Worm (Caenorhabditis elegans): ENCODE measurements around the gene ubc-19.
A peak's percentile ranks its signal among the peaks of the same experiment; 100 is the strongest.

ubc-19 gene

ce11 chrV:18671811-18672210 is 17.8 kb downstream of the ubc-19 start:
- TF ChIP-seq ztf-23 (GFP tag; IDR thresholded peaks at IDR 0.05) (no peak), med-1 (GFP tag; optimal IDR thresholded peaks at IDR 0.05; ENCODE audit: insufficient read depth) (no peak), klf-2 (GFP tag; conservative IDR thresholded peaks at IDR 0.05) (no peak), T22C8.4 (GFP tag; IDR thresholded peaks at IDR 0.05) (no peak), ztf-29 (GFP tag; IDR thresholded peaks at IDR 0.05) (no peak), ref-1 (GFP tag; conservative IDR thresholded peaks at IDR 0.05) (no peak), tab-1 (GFP tag; IDR thresholded peaks at IDR 0.05) (no peak), flt-1 (GFP tag; IDR thresholded peaks at IDR 0.05) (no peak), cog-1 (tag; optimal IDR thresholded peaks at IDR 0.05) (no peak)

- TF ChIP-seq flt-1 (GFP tag; IDR thresholded peaks at IDR 0.05) (no peak), ztf-29 (GFP tag; IDR thresholded peaks at IDR 0.05) (no peak), cog-1 (tag; optimal IDR thresholded peaks at IDR 0.05) (no peak), ztf-23 (GFP tag; IDR thresholded peaks at IDR 0.05) (no peak), T22C8.4 (GFP tag; IDR thresholded peaks at IDR 0.05) (no peak), ref-1 (GFP tag; conservative IDR thresholded peaks at IDR 0.05) (no peak), klf-2 (GFP tag; conservative IDR thresholded peaks at IDR 0.05) (no peak), med-1 (GFP tag; optimal IDR thresholded peaks at IDR 0.05; ENCODE audit: insufficient read depth) (no peak), tab-1 (GFP tag; IDR thresholded peaks at IDR 0.05) (no peak)
These were observed 19.5 kb downstream of the ubc-19 start, which contains the start of gene Y69H2.10 for ce11 chrV:18670017-18670416. Y69H2.10 (plus strand) TSS chrV:18670317.

ce11 chrV:18667179-18667578 is 22.4 kb downstream of the ubc-19 start:
- TF ChIP-seq med-1 (GFP tag; optimal IDR thresholded peaks at IDR 0.05; ENCODE audit: insufficient read depth) = no peak
- no peak for TF ChIP-seq cog-1 (tag; optimal IDR thresholded peaks at IDR 0.05)
- no peak for TF ChIP-seq tab-1 (GFP tag; IDR thresholded peaks at IDR 0.05)

ce11 chrV:18664026-18664425 is 25.5 kb downstream of the ubc-19 start, which contains the start of gene Y69H2.3:
Y69H2.3 (minus strand) TSS chrV:18664126.
- TF ChIP-seq ztf-23 (GFP tag; IDR thresholded peaks at IDR 0.05) (no peak), T22C8.4 (GFP tag; IDR thresholded peaks at IDR 0.05) (no peak), cog-1 (tag; optimal IDR thresholded peaks at IDR 0.05) (no peak), med-1 (GFP tag; optimal IDR thresholded peaks at IDR 0.05; ENCODE audit: insufficient read depth) (no peak), ztf-29 (GFP tag; IDR thresholded peaks at IDR 0.05) (no peak), tab-1 (GFP tag; IDR thresholded peaks at IDR 0.05) (no peak), ref-1 (GFP tag; conservative IDR thresholded peaks at IDR 0.05) (no peak), klf-2 (GFP tag; conservative IDR thresholded peaks at IDR 0.05) (no peak), flt-1 (GFP tag; IDR thresholded peaks at IDR 0.05) (no peak)

ce11 chrV:18662333-18662732 is 27.2 kb downstream of the ubc-19 start:
- TF ChIP-seq flt-1 (GFP tag; IDR thresholded peaks at IDR 0.05) (no peak), cog-1 (tag; optimal IDR thresholded peaks at IDR 0.05) (no peak)

ce11 chrV:18658914-18659313 is 30.6 kb downstream of the ubc-19 start:
- no peak for TF ChIP-seq klf-2 (GFP tag; conservative IDR thresholded peaks at IDR 0.05)
- no peak for TF ChIP-seq cog-1 (tag; optimal IDR thresholded peaks at IDR 0.05)
- TF ChIP-seq tab-1 (GFP tag; IDR thresholded peaks at IDR 0.05) = no peak
- no peak for TF ChIP-seq T22C8.4 (GFP tag; IDR thresholded peaks at IDR 0.05)
- TF ChIP-seq ztf-23 (GFP tag; IDR thresholded peaks at IDR 0.05) = no peak
- TF ChIP-seq ref-1 (GFP tag; conservative IDR thresholded peaks at IDR 0.05) = no peak
- TF ChIP-seq ztf-29 (GFP tag; IDR thresholded peaks at IDR 0.05) = no peak
- no peak for TF ChIP-seq flt-1 (GFP tag; IDR thresholded peaks at IDR 0.05)
- no peak for TF ChIP-seq med-1 (GFP tag; optimal IDR thresholded peaks at IDR 0.05; ENCODE audit: insufficient read depth)

- TF ChIP-seq ref-1 (GFP tag; conservative IDR thresholded peaks at IDR 0.05) = no peak
- TF ChIP-seq ztf-29 (GFP tag; IDR thresholded peaks at IDR 0.05) = no peak
- no peak for TF ChIP-seq cog-1 (tag; optimal IDR thresholded peaks at IDR 0.05)
- TF ChIP-seq ztf-23 (GFP tag; IDR thresholded peaks at IDR 0.05) = no peak
- no peak for TF ChIP-seq tab-1 (GFP tag; IDR thresholded peaks at IDR 0.05)
- no peak for TF ChIP-seq T22C8.4 (GFP tag; IDR thresholded peaks at IDR 0.05)
- no peak for TF ChIP-seq flt-1 (GFP tag; IDR thresholded peaks at IDR 0.05)
- TF ChIP-seq med-1 (GFP tag; optimal IDR thresholded peaks at IDR 0.05; ENCODE audit: insufficient read depth) = no peak
- no peak for TF ChIP-seq klf-2 (GFP tag; conservative IDR thresholded peaks at IDR 0.05)
These were observed 32.2 kb downstream of the ubc-19 start for ce11 chrV:18657391-18657790.

- TF ChIP-seq cog-1 (tag; optimal IDR thresholded peaks at IDR 0.05) = no peak
- 0 out of 2 replicates have a peak, but pooled peaks have one; percentile 7 for TF ChIP-seq ztf-29 (GFP tag; IDR thresholded peaks at IDR 0.05)
These were observed 33.2 kb downstream of the ubc-19 start for ce11 chrV:18656363-18656762.

ce11 chrV:18650043-18650442 is 39.5 kb downstream of the ubc-19 start, which contains the start of gene egas-2:
egas-2 (plus strand) TSS chrV:18650343.
- TF ChIP-seq T22C8.4 (GFP tag; IDR thresholded peaks at IDR 0.05) (no peak), cog-1 (tag; optimal IDR thresholded peaks at IDR 0.05) (no peak), med-1 (GFP tag; optimal IDR thresholded peaks at IDR 0.05; ENCODE audit: insufficient read depth) (no peak), klf-2 (GFP tag; conservative IDR thresholded peaks at IDR 0.05) (no peak), ref-1 (GFP tag; conservative IDR thresholded peaks at IDR 0.05) (no peak), flt-1 (GFP tag; IDR thresholded peaks at IDR 0.05) (no peak), tab-1 (GFP tag; IDR thresholded peaks at IDR 0.05) (no peak), ztf-29 (GFP tag; IDR thresholded peaks at IDR 0.05) (no peak), ztf-23 (GFP tag; IDR thresholded peaks at IDR 0.05) (no peak)

ce11 chrV:18644258-18644657 is 45.3 kb downstream of the ubc-19 start:
- TF ChIP-seq klf-2 (GFP tag; conservative IDR thresholded peaks at IDR 0.05) (no peak), T22C8.4 (GFP tag; IDR thresholded peaks at IDR 0.05) (peak; percentile 74)
